Worm (Caenorhabditis elegans): Measurements from ENCODE around the gene ubh-4.

ubh-4 gene

DNA sequence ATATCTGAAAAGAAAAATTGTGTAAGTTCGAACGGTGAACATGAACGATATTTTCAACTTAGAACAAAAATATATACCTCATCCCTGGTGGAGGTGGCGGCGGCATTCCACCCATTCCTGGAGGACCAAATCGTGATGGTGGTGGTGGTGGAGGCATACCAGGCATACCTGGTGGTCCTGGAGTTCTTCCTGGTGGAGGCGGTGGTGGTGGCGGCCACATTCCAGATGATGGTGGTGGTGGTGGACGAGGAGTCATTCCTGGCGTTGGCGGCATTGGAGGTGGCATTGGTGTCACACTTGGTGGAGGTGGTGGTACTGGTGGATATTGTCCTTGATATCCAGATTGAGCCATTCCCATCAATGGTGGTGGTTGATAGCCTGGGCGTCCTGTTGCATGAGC, 4.8 kb downstream of the ubh-4 start:
- TF ChIP-seq blmp-1 (tag; optimal IDR thresholded peaks at IDR 0.05) (no peak), drap-1 (GFP tag; optimal IDR thresholded peaks at IDR 0.05) (no peak), cnd-1 (tag; optimal IDR thresholded peaks at IDR 0.05) (no peak), nhr-28 (tag; optimal IDR thresholded peaks at IDR 0.05) (no peak), sem-2 (GFP tag; optimal IDR thresholded peaks at IDR 0.05) (no peak), zip-8 (tag; optimal IDR thresholded peaks at IDR 0.05) (no peak)

DNA sequence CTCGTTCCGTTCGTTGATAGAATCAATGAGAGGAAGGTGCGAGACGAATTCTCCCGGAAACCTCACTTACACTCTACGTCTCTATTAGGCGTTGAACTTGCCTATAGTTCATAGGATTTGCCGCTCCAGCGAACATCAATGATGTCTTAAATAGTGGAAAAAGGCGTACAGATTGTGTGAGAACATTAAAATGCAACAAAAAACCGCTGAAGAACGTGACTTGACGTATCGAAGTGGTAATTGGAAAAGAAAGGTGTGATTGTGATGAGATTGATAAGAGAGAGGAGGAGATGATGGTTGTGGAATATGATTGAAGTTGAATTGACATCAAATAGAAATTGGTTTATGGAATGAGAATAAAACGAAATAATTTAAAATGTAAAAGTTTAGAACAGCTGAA, 5.4 kb downstream of the ubh-4 start:
- TF ChIP-seq bed-3 (GFP tag; optimal IDR thresholded peaks at IDR 0.05) (no peak), ceh-83 (GFP tag; optimal IDR thresholded peaks at IDR 0.05) (peak; percentile 7)

DNA sequence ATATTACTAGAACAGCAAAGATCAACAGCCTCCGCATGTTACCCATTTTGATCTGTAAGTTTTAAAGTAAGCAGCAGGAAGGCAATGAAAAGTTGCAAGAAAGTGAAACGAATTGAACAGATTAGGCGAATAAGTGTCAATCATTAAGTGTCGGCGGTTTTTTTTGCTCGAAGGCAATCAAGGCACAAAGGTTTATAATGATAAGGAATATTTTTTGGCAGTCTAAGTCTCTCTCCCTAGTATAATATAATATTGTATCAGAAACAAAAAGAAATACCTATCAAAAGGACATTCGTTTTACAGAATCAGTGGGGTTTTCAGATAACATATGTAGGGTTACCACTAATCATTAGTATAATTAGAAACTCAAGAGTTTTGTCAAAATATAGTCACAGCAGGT, 6.7 kb downstream of the ubh-4 start, which contains the start of gene nrf-6:
Gene nrf-6 (minus strand): TSS at position 52 of the 400 bp plus-strand sequence.
- TF ChIP-seq blmp-1 (tag; optimal IDR thresholded peaks at IDR 0.05) (no peak), ham-2 (GFP tag; optimal IDR thresholded peaks at IDR 0.05) (no peak), flh-1 (GFP tag; optimal IDR thresholded peaks at IDR 0.05) (no peak), ces-1 (GFP tag; optimal IDR thresholded peaks at IDR 0.05) (no peak), ztf-11 (tag; optimal IDR thresholded peaks at IDR 0.05) (no peak), elt-3 (tag; optimal IDR thresholded peaks at IDR 0.05) (no peak), tbx-8 (GFP tag; optimal IDR thresholded peaks at IDR 0.05) (no peak), bed-3 (GFP tag; optimal IDR thresholded peaks at IDR 0.05) (no peak), nhr-237 (tag; optimal IDR thresholded peaks at IDR 0.05) (no peak), unc-120 (tag; optimal IDR thresholded peaks at IDR 0.05; ENCODE audit: poor library complexity, severe bottlenecking) (no peak), drap-1 (GFP tag; optimal IDR thresholded peaks at IDR 0.05) (no peak), mls-2 (tag; optimal IDR thresholded peaks at IDR 0.05) (no peak), lsy-2 (tag; optimal IDR thresholded peaks at IDR 0.05) (no peak), ceh-83 (GFP tag; optimal IDR thresholded peaks at IDR 0.05) (no peak), mep-1 (tag; optimal IDR thresholded peaks at IDR 0.05) (no peak), pha-4 (tag; optimal IDR thresholded peaks at IDR 0.05) (no peak), elt-1 (tag; optimal IDR thresholded peaks at IDR 0.05; ENCODE audit: borderline replicate concordance, insufficient read depth) (no peak), sptf-1 (tag; optimal IDR thresholded peaks at IDR 0.05) (no peak)

DNA sequence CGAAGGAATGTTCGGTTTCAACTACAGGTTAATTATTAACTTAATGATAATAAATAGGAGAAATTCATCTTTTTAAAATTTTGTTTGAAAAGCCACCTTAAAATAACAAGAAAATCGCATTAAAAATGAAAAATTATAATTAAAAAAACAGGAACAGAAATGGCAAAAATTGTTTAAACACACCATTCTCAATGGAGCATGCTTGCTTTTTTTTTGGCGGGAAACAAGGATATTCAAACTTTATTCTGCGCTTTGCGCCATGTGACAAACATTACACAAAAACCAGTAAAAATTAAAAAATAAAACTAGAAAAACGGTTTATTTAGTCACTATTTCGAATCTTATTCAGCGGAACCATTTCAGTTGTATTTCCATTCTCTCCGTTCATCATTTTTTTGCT, 10.7 kb downstream of the ubh-4 start:
- TF ChIP-seq nhr-12 (tag; optimal IDR thresholded peaks at IDR 0.05) (no peak), unc-62 (GFP tag; optimal IDR thresholded peaks at IDR 0.05) (no peak), ces-1 (GFP tag; optimal IDR thresholded peaks at IDR 0.05) (no peak), drap-1 (GFP tag; optimal IDR thresholded peaks at IDR 0.05) (no peak), lin-13 (tag; optimal IDR thresholded peaks at IDR 0.05) (no peak), M03D4.4 (tag; optimal IDR thresholded peaks at IDR 0.05) (no peak), nhr-76 (tag; optimal IDR thresholded peaks at IDR 0.05) (no peak), elt-3 (tag; optimal IDR thresholded peaks at IDR 0.05) (no peak), ham-2 (GFP tag; optimal IDR thresholded peaks at IDR 0.05) (no peak), ceh-43 (GFP tag; optimal IDR thresholded peaks at IDR 0.05) (no peak), lin-32 (GFP tag; optimal IDR thresholded peaks at IDR 0.05) (no peak), mab-5 (tag; optimal IDR thresholded peaks at IDR 0.05) (no peak), sem-2 (GFP tag; optimal IDR thresholded peaks at IDR 0.05) (no peak), bed-3 (GFP tag; optimal IDR thresholded peaks at IDR 0.05) (no peak), zip-8 (tag; optimal IDR thresholded peaks at IDR 0.05) (no peak), blmp-1 (tag; optimal IDR thresholded peaks at IDR 0.05) (no peak), snpc-4 (tag; optimal IDR thresholded peaks at IDR 0.05) (no peak), unc-39 (tag; optimal IDR thresholded peaks at IDR 0.05) (no peak), nhr-2 (tag; optimal IDR thresholded peaks at IDR 0.05) (no peak)

DNA sequence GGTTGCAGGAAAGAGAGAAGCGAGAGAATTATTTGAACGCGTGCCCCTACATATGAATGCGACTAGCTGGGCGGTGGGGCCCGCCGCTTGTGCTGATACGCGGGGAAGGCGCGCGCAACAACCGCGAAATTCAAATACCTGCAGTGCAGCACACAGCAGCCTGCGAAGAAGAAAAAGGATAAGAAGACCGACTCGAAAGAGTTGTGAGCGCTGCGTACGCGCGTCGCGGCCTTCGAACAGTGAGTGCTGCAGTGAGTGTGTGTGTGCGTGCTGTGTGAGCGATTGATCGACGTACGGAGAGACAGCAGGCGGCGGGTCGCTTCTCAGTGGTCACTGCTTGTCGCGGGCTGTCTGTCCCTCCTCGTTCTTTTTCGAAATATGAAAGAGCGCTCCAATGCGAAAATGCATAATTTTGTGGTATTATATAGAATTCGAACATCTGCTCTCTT, 11.1 kb downstream of the ubh-4 start:
- TF ChIP-seq ztf-11 (tag; optimal IDR thresholded peaks at IDR 0.05) (peak; percentile 28), nhr-28 (tag; optimal IDR thresholded peaks at IDR 0.05) (no peak), hlh-1 (tag; optimal IDR thresholded peaks at IDR 0.05) (peak; percentile 75), zip-8 (tag; optimal IDR thresholded peaks at IDR 0.05) (no peak), ces-1 (GFP tag; optimal IDR thresholded peaks at IDR 0.05) (peak; percentile 31), mls-2 (tag; optimal IDR thresholded peaks at IDR 0.05) (peak; percentile 75), lin-13 (tag; optimal IDR thresholded peaks at IDR 0.05) (peak; percentile 84), bed-3 (GFP tag; optimal IDR thresholded peaks at IDR 0.05) (no peak), nhr-76 (tag; optimal IDR thresholded peaks at IDR 0.05) (no peak), snpc-4 (tag; optimal IDR thresholded peaks at IDR 0.05) (no peak), flh-1 (GFP tag; optimal IDR thresholded peaks at IDR 0.05) (peak; percentile 30), drap-1 (GFP tag; optimal IDR thresholded peaks at IDR 0.05) (peak; percentile 82), M03D4.4 (tag; optimal IDR thresholded peaks at IDR 0.05) (peak; percentile 70), cnd-1 (tag; optimal IDR thresholded peaks at IDR 0.05) (peak; percentile 61), ham-2 (GFP tag; optimal IDR thresholded peaks at IDR 0.05) (peak; percentile 91), unc-120 (tag; optimal IDR thresholded peaks at IDR 0.05; ENCODE audit: poor library complexity, severe bottlenecking) (peak; percentile 80), lin-32 (GFP tag; optimal IDR thresholded peaks at IDR 0.05) (peak; percentile 60), ceh-83 (GFP tag; optimal IDR thresholded peaks at IDR 0.05) (no peak), unc-39 (tag; optimal IDR thresholded peaks at IDR 0.05) (no peak), blmp-1 (tag; optimal IDR thresholded peaks at IDR 0.05) (no peak), elt-1 (tag; optimal IDR thresholded peaks at IDR 0.05; ENCODE audit: borderline replicate concordance, insufficient read depth) (peak; percentile 33), elt-3 (tag; optimal IDR thresholded peaks at IDR 0.05) (no peak), ceh-39 (tag; optimal IDR thresholded peaks at IDR 0.05) (no peak), unc-62 (GFP tag; optimal IDR thresholded peaks at IDR 0.05) (peak; percentile 79), ceh-43 (GFP tag; optimal IDR thresholded peaks at IDR 0.05) (no peak), mep-1 (tag; optimal IDR thresholded peaks at IDR 0.05) (peak; percentile 25), tbx-8 (GFP tag; optimal IDR thresholded peaks at IDR 0.05) (peak; percentile 57), sem-2 (GFP tag; optimal IDR thresholded peaks at IDR 0.05) (no peak), nhr-12 (tag; optimal IDR thresholded peaks at IDR 0.05) (no peak), lsy-2 (tag; optimal IDR thresholded peaks at IDR 0.05) (peak; percentile 50), sptf-1 (tag; optimal IDR thresholded peaks at IDR 0.05) (peak; percentile 74), nhr-237 (tag; optimal IDR thresholded peaks at IDR 0.05) (no peak), nhr-2 (tag; optimal IDR thresholded peaks at IDR 0.05) (no peak), pha-4 (tag; optimal IDR thresholded peaks at IDR 0.05) (peak; percentile 85), mab-5 (tag; optimal IDR thresholded peaks at IDR 0.05) (no peak)
